Worm (Caenorhabditis elegans): ENCODE data around the gene btb-11.

DNA sequence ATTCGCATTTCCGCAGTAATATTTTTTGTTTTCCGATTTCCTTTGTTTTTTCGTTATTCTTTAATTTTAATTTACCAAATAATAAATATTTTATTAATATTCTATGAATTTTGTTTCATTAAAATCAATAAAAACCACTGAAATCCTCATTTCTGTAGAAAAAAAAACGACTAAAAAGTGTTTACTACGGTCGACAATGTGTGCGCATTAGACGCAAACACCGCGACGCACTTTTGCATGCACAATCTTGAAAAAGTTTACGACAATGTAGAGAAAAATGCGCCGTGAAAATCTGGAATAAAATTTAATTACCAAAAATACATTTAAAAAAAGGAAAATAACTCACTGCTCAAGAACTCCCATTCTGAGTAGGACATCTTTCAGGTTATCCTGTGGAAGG lies 46.8 kb upstream of the btb-11 start:
- no peak for TF ChIP-seq elt-2 (tag; optimal IDR thresholded peaks at IDR 0.05)
- no peak for TF ChIP-seq ces-1 (GFP tag; optimal IDR thresholded peaks at IDR 0.05)
- TF ChIP-seq nhr-11 (tag; optimal IDR thresholded peaks at IDR 0.05): no peak
- no peak for TF ChIP-seq lin-39 (tag; optimal IDR thresholded peaks at IDR 0.05)
- peak in 1 of 2 experiments; percentile 63 for TF ChIP-seq lsy-2 (tag; optimal IDR thresholded peaks at IDR 0.05)
- TF ChIP-seq aha-1 (tag; optimal IDR thresholded peaks at IDR 0.05): no peak
- TF ChIP-seq unc-62 (GFP tag; optimal IDR thresholded peaks at IDR 0.05): no peak
- no peak for TF ChIP-seq egl-27 (tag; optimal IDR thresholded peaks at IDR 0.05)
- TF ChIP-seq nhr-28 (tag; optimal IDR thresholded peaks at IDR 0.05): no peak
- TF ChIP-seq rnt-1 (tag; optimal IDR thresholded peaks at IDR 0.05): no peak
- TF ChIP-seq unc-130 (tag; optimal IDR thresholded peaks at IDR 0.05): no peak
- no peak for TF ChIP-seq ama-1 (optimal IDR thresholded peaks at IDR 0.05)
- TF ChIP-seq fos-1 (tag; optimal IDR thresholded peaks at IDR 0.05): no peak
- no peak for TF ChIP-seq lin-13 (GFP tag; optimal IDR thresholded peaks at IDR 0.05)
